Worm (Caenorhabditis elegans): ENCODE results near the gene svop-1.

DNA sequence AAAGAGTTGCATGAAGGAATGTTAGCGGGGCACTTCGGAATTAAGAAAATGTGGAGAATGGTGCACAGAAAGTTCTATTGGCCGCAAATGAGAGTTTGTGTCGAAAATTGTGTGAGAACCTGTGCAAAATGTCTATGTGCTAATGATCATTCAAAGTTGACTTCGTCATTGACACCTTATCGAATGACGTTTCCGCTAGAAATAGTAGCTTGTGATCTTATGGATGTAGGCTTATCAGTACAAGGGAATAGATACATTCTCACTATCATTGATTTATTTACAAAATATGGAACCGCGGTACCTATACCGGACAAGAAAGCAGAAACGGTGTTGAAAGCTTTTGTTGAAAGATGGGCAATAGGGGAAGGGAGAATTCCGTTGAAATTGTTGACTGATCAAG, 26.8 kb downstream of the svop-1 start:
- no peak for TF ChIP-seq ama-1 (optimal IDR thresholded peaks at IDR 0.05)
- no peak for TF ChIP-seq flt-1 (GFP tag; IDR thresholded peaks at IDR 0.05)
- TF ChIP-seq tbx-37 (GFP tag; conservative IDR thresholded peaks at IDR 0.05) = no peak
- TF ChIP-seq hmg-4 (GFP tag; optimal IDR thresholded peaks at IDR 0.05) = no peak
- no peak for TF ChIP-seq aly-1 (tag; optimal IDR thresholded peaks at IDR 0.05)
- TF ChIP-seq pes-1 (GFP tag; IDR thresholded peaks at IDR 0.05) = no peak
- TF ChIP-seq ceh-13 (GFP tag; optimal IDR thresholded peaks at IDR 0.05) = no peak
- TF ChIP-seq hmbx-1 (tag; optimal IDR thresholded peaks at IDR 0.05) = no peak
- no peak for TF ChIP-seq sea-1 (GFP tag; conservative IDR thresholded peaks at IDR 0.05)
- no peak for TF ChIP-seq tbx-11 (GFP tag; IDR thresholded peaks at IDR 0.05)
